Fruit fly (Drosophila melanogaster) whole organism, embryonic: ENCODE results near the gene SsRbeta.

Experiments
- CG11504 ChIP-seq: fragments of 200-800 bp; sonication (Bioruptor generic); optimal IDR thresholded peaks from 3 replicates; lab custom pipeline; 2019; ENCODE audit warnings: missing biosample characterization, mild to moderate bottlenecking, missing genetic modification characterization, moderate library complexity
- CG12236 ChIP-seq: fragments of 200-800 bp; sonication (Bioruptor generic); optimal IDR thresholded peaks from 2 replicates; lab custom pipeline; 2016; ENCODE audit warnings: missing biosample characterization, missing genetic modification characterization
- CG12299 ChIP-seq: fragments of 200-800 bp; sonication (Bioruptor generic); optimal IDR thresholded peaks from 2 replicates; lab custom pipeline; 2018; ENCODE audit warnings: missing biosample characterization, mild to moderate bottlenecking, missing genetic modification characterization
- CG12769 ChIP-seq: fragments of 200-800 bp; sonication (Bioruptor generic); optimal IDR thresholded peaks from 2 replicates; lab custom pipeline; 2019; ENCODE audit warnings: missing biosample characterization, mild to moderate bottlenecking, missing genetic modification characterization, moderate library complexity
- CG13296 ChIP-seq: fragments of 200-800 bp; sonication (Bioruptor generic); optimal IDR thresholded peaks from 3 replicates; lab custom pipeline; 2018; ENCODE audit warnings: missing biosample characterization, mild to moderate bottlenecking, missing genetic modification characterization
- CG14860 ChIP-seq: fragments of 200-800 bp; sonication (Bioruptor generic); IDR thresholded peaks from 3 replicates; pipeline ENCODE4 v1.3.6; 2022; ENCODE audit warnings: missing biosample characterization, missing genetic modification characterization; ENCODE audit not compliant: partially characterized antibody
- CG15479 ChIP-seq: fragments of 200-800 bp; sonication (Bioruptor generic); optimal IDR thresholded peaks from 3 replicates; lab custom pipeline; 2019; ENCODE audit warnings: missing biosample characterization, mild to moderate bottlenecking, missing genetic modification characterization, moderate library complexity
- CG16863 ChIP-seq: fragments of 200-800 bp; sonication (Bioruptor generic); optimal IDR thresholded peaks from 3 replicates; lab custom pipeline; 2016; ENCODE audit warnings: missing biosample characterization, missing genetic modification characterization
- CG17186 ChIP-seq: fragments of 200-800 bp; sonication (Bioruptor generic); optimal IDR thresholded peaks from 3 replicates; lab custom pipeline; 2017; ENCODE audit warnings: missing biosample characterization, missing genetic modification reagents, missing genetic modification characterization
- CG18764 ChIP-seq: fragments of 200-800 bp; sonication (Bioruptor generic); optimal IDR thresholded peaks from 3 replicates; lab custom pipeline; 2016; ENCODE audit warnings: missing biosample characterization, missing genetic modification characterization
- CG3281 ChIP-seq: fragments of 200-800 bp; sonication (Bioruptor generic); optimal IDR thresholded peaks from 3 replicates; lab custom pipeline; 2017; ENCODE audit warnings: missing biosample characterization, mild to moderate bottlenecking, missing genetic modification characterization
- CG34376 ChIP-seq: fragments of 200-800 bp; sonication (Bioruptor generic); optimal IDR thresholded peaks from 2 replicates; lab custom pipeline; 2018; ENCODE audit warnings: missing biosample characterization, mild to moderate bottlenecking, missing genetic modification characterization
- CG4404 ChIP-seq: fragments of 200-800 bp; sonication (Bioruptor generic); IDR thresholded peaks from 2 replicates; pipeline ENCODE4 v1.3.6; 2022; ENCODE audit warnings: missing biosample characterization, missing genetic modification characterization
- CG4617 ChIP-seq: fragments of 200-800 bp; sonication (Bioruptor generic); optimal IDR thresholded peaks from 3 replicates; lab custom pipeline; 2016; ENCODE audit warnings: missing biosample characterization, missing genetic modification characterization, borderline replicate concordance
- CG5953 ChIP-seq: fragments of 200-800 bp; sonication (Bioruptor generic); IDR thresholded peaks from 2 replicates; pipeline ENCODE4 v1.3.6; 2022; ENCODE audit warnings: missing biosample characterization, missing genetic modification characterization
- Camta ChIP-seq: fragments of 200-800 bp; sonication (Bioruptor generic); optimal IDR thresholded peaks from 2 replicates; lab custom pipeline; 2016; ENCODE audit warnings: missing biosample characterization, missing genetic modification characterization
- Dek ChIP-seq: fragments of 200-800 bp; sonication (Bioruptor generic); optimal IDR thresholded peaks from 3 replicates; lab custom pipeline; 2019; ENCODE audit warnings: missing biosample characterization, mild to moderate bottlenecking, missing genetic modification characterization, moderate library complexity
- Dip2 ChIP-seq: fragments of 200-800 bp; sonication (Bioruptor generic); IDR thresholded peaks from 2 replicates; pipeline ENCODE4 v1.3.6; 2022; ENCODE audit warnings: missing biosample characterization, missing genetic modification characterization
- Dp ChIP-seq: fragments of 200-800 bp; sonication (Bioruptor generic); optimal IDR thresholded peaks from 2 replicates; lab custom pipeline; 2018; ENCODE audit warnings: missing biosample characterization, mild to moderate bottlenecking, missing genetic modification characterization, moderate library complexity
- Hr51 ChIP-seq, 2 experiments: fragments of 200-800 bp; sonication (Bioruptor generic); optimal IDR thresholded peaks; 2 replicates in 1 of 2; 3 replicates in 1 of 2; lab custom pipeline; 2016 to 2018; ENCODE audit warnings: missing biosample characterization in 2 of 2, missing genetic modification characterization in 2 of 2, mild to moderate bottlenecking in 1 of 2, moderate library complexity in 1 of 2
- Lhr ChIP-seq: fragments of 200-800 bp; sonication (Bioruptor generic); optimal IDR thresholded peaks from 3 replicates; lab custom pipeline; 2017; ENCODE audit warnings: mild to moderate bottlenecking, missing biosample characterization, missing genetic modification reagents, missing genetic modification characterization
- Lim3 ChIP-seq: fragments of 200-800 bp; sonication (Bioruptor generic); IDR thresholded peaks from 2 replicates; pipeline ENCODE4 v1.3.6; 2022; ENCODE audit warnings: missing biosample characterization, missing genetic modification characterization
- Med ChIP-seq: fragments of 200-800 bp; sonication (Bioruptor generic); peaks from one replicate; lab custom pipeline; 2016; ENCODE audit warnings: missing biosample characterization, missing genetic modification characterization, mild to moderate bottlenecking, inconsistent platforms, moderate library complexity
- Tbp ChIP-seq: fragments of >200 bp; optimal IDR thresholded peaks from 2 replicates; lab custom pipeline; 2018; ENCODE audit warnings: missing biosample characterization, missing genetic modification characterization
- Xrp1 ChIP-seq: fragments of 200-800 bp; sonication (Bioruptor generic); IDR thresholded peaks from 2 replicates; pipeline ENCODE4 v1.3.6; 2022; ENCODE audit warnings: missing biosample characterization, missing genetic modification characterization
- aop ChIP-seq: fragments of 200-800 bp; sonication (Bioruptor generic); IDR thresholded peaks from 2 replicates; pipeline ENCODE4 v1.3.6; 2022; ENCODE audit warnings: missing biosample characterization, missing genetic modification characterization
- ase ChIP-seq: fragments of 200-800 bp; sonication (Bioruptor generic); IDR thresholded peaks from 3 replicates; pipeline ENCODE4 v1.3.6; 2022; ENCODE audit warnings: missing biosample characterization, missing genetic modification characterization
- ato ChIP-seq: fragments of 200-800 bp; sonication (Bioruptor generic); IDR thresholded peaks from 2 replicates; pipeline ENCODE4 v1.3.6; 2022; ENCODE audit warnings: missing biosample characterization, missing genetic modification characterization; ENCODE audit not compliant: partially characterized antibody
- az2 ChIP-seq: fragments of 200-800 bp; sonication (Bioruptor generic); optimal IDR thresholded peaks from 3 replicates; lab custom pipeline; 2016; ENCODE audit warnings: missing biosample characterization, missing genetic modification characterization
- bowl ChIP-seq: fragments of 200-800 bp; sonication (Bioruptor generic); IDR thresholded peaks from 2 replicates; pipeline ENCODE4 v1.3.6; 2022; ENCODE audit warnings: missing biosample characterization, missing genetic modification characterization
- chinmo ChIP-seq: fragments of 200-800 bp; sonication (Bioruptor generic); IDR thresholded peaks from 4 replicates; pipeline ENCODE4 v1.3.6; 2022; ENCODE audit warnings: missing biosample characterization, missing genetic modification characterization; ENCODE audit not compliant: partially characterized antibody
- dmrt99B ChIP-seq: fragments of 200-800 bp; sonication (Bioruptor generic); optimal IDR thresholded peaks from 2 replicates; lab custom pipeline; 2018; ENCODE audit warnings: missing biosample characterization, mild to moderate bottlenecking, missing genetic modification characterization, moderate library complexity
- emc ChIP-seq: fragments of 200-800 bp; sonication (Bioruptor generic); optimal IDR thresholded peaks from 2 replicates; lab custom pipeline; 2016; ENCODE audit warnings: missing biosample characterization, missing genetic modification characterization
- eve ChIP-seq, 2 experiments: fragments of >200 bp; optimal IDR thresholded peaks; 2 replicates each; lab custom pipeline; 2017; ENCODE audit warnings: missing biosample characterization in 2 of 2, missing genetic modification characterization in 2 of 2
- ewg ChIP-seq: fragments of 200-800 bp; sonication (Bioruptor generic); optimal IDR thresholded peaks from 3 replicates; lab custom pipeline; 2017; ENCODE audit warnings: mild to moderate bottlenecking, missing biosample characterization, missing genetic modification reagents, missing genetic modification characterization
- gem ChIP-seq: fragments of 200-800 bp; sonication (Bioruptor generic); optimal IDR thresholded peaks from 2 replicates; lab custom pipeline; 2019; ENCODE audit warnings: missing biosample characterization, mild to moderate bottlenecking, missing genetic modification characterization, moderate library complexity
- gsb ChIP-seq: fragments of 200-800 bp; sonication (Bioruptor generic); IDR thresholded peaks from 2 replicates; pipeline ENCODE4 v1.3.6; 2022; ENCODE audit warnings: missing biosample characterization, missing genetic modification characterization
- gsb-n ChIP-seq: fragments of 200-800 bp; sonication (Bioruptor generic); optimal IDR thresholded peaks from 3 replicates; lab custom pipeline; 2018; ENCODE audit warnings: missing biosample characterization, mild to moderate bottlenecking, missing genetic modification characterization
- ham ChIP-seq: fragments of 200-800 bp; sonication (Bioruptor generic); IDR thresholded peaks from 2 replicates; pipeline ENCODE4 v1.3.6; 2022; ENCODE audit warnings: missing biosample characterization, missing genetic modification characterization
- lilli ChIP-seq: fragments of 200-800 bp; sonication (Bioruptor generic); optimal IDR thresholded peaks from 3 replicates; lab custom pipeline; 2016; ENCODE audit warnings: missing biosample characterization, missing genetic modification characterization
- maf-S ChIP-seq: fragments of 200-800 bp; sonication (Bioruptor generic); optimal IDR thresholded peaks from 2 replicates; lab custom pipeline; 2016; ENCODE audit warnings: missing biosample characterization, missing genetic modification characterization
- nerfin-2 ChIP-seq: fragments of 200-800 bp; sonication (Bioruptor generic); IDR thresholded peaks from 2 replicates; pipeline ENCODE4 v1.3.6; 2022; ENCODE audit warnings: missing biosample characterization, missing genetic modification characterization; ENCODE audit not compliant: partially characterized antibody
- nom ChIP-seq: fragments of 200-800 bp; sonication (Bioruptor generic); optimal IDR thresholded peaks from 2 replicates; lab custom pipeline; 2017; ENCODE audit warnings: missing biosample characterization, missing genetic modification characterization, mild to moderate bottlenecking, moderate library complexity, missing genetic modification reagents
- sens ChIP-seq: fragments of 200-800 bp; sonication (Bioruptor generic); peaks from one replicate; lab custom pipeline; 2016; ENCODE audit warnings: missing biosample characterization, missing genetic modification characterization
- sqz ChIP-seq: fragments of 200-800 bp; sonication (Bioruptor generic); optimal IDR thresholded peaks from 3 replicates; lab custom pipeline; 2018; ENCODE audit warnings: missing biosample characterization, mild to moderate bottlenecking, missing genetic modification characterization
- ssp ChIP-seq: fragments of 200-800 bp; sonication (Bioruptor generic); IDR thresholded peaks from 2 replicates; pipeline ENCODE4 v1.3.6; 2022; ENCODE audit warnings: missing biosample characterization, missing genetic modification characterization
- stwl ChIP-seq: fragments of 200-800 bp; sonication (Bioruptor generic); optimal IDR thresholded peaks from 3 replicates; lab custom pipeline; 2018; ENCODE audit warnings: missing biosample characterization, mild to moderate bottlenecking, missing genetic modification characterization, moderate library complexity
- trem ChIP-seq: fragments of 200-800 bp; optimal IDR thresholded peaks from 3 replicates; lab custom pipeline; 2019; ENCODE audit warnings: missing biosample characterization, mild to moderate bottlenecking, missing genetic modification characterization, moderate library complexity
- unc-4 ChIP-seq: fragments of 200-800 bp; sonication (Bioruptor generic); IDR thresholded peaks from 2 replicates; pipeline ENCODE4 v1.3.6; 2022; ENCODE audit warnings: missing biosample characterization, missing genetic modification characterization; ENCODE audit not compliant: partially characterized antibody
- vfl ChIP-seq: fragments of 200-800 bp; sonication (Bioruptor generic); optimal IDR thresholded peaks from 2 replicates; lab custom pipeline; 2016; ENCODE audit warnings: missing biosample characterization, missing genetic modification characterization

Gene SsRbeta

dm6 chr3L:16128481-16128972, 890 bp upstream of the SsRbeta start, which contains the start of gene Pgm1 (continued):
- TF ChIP-seq gsb (GFP tag; lab: Robert Waterston, UW) (peak; percentile 50; the same call in 1 of the 2 replicates), CG12769 (tag; lab: Kevin White, UChicago) (peak; percentile 97), sens (GFP tag; lab: Kevin White, UChicago) (peak; percentile 99), CG14860 (GFP tag; lab: Robert Waterston, UW) (no peak), aop (no peak), CG17186 (GFP tag; lab: Kevin White, UChicago) (peak; percentile 46), Xrp1 (GFP tag; lab: Robert Waterston, UW) (peak; percentile 84), Lim3 (peak; percentile 21; the same call in 1 of the 2 replicates), Med (GFP tag; lab: Kevin White, UChicago) (peak; percentile 98), Camta (GFP tag; lab: Kevin White, UChicago) (peak; percentile 85), lilli (GFP tag; lab: Kevin White, UChicago) (peak; percentile 94), ham (GFP tag; lab: Robert Waterston, UW) (no peak), CG11504 (tag; lab: Kevin White, UChicago) (peak; percentile 76), ewg (peak; percentile 44), gsb-n (no peak), Dek (tag; lab: Kevin White, UChicago) (peak; percentile 68), CG4617 (GFP tag; lab: Kevin White, UChicago) (peak; percentile 84), CG12236 (GFP tag; lab: Kevin White, UChicago) (peak; percentile 81), chinmo (GFP tag; lab: Robert Waterston, UW) (0 out of 4 replicates have a peak, but pooled peaks have one; percentile 24), Hr51 (GFP tag; optimal IDR thresholded peaks at IDR 0.05; lab: Kevin White, UChicago) (peak in 1 of 2 experiments; percentile 84), eve (GFP tag; optimal IDR thresholded peaks at IDR 0.05; lab: Kevin White, UChicago) (no peak), Dip2 (GFP tag; lab: Robert Waterston, UW) (0 out of 2 replicates have a peak, but pooled peaks have one; percentile 22), stwl (tag; lab: Kevin White, UChicago) (peak; percentile 15), ase (GFP tag; lab: Robert Waterston, UW) (peak; percentile 28; the same call in 1 of the 3 replicates), vfl (GFP tag; lab: Kevin White, UChicago) (peak; percentile 84), gem (tag; lab: Kevin White, UChicago) (no peak), Tbp (no peak), ssp (no peak; the same call in 1 of the 2 replicates), CG16863 (GFP tag; lab: Kevin White, UChicago) (peak; percentile 92), CG12299 (tag; lab: Kevin White, UChicago) (peak; percentile 69), ato (GFP tag; lab: Robert Waterston, UW) (no peak), CG34376 (GFP tag; lab: Kevin White, UChicago) (peak; percentile 98), CG13296 (GFP tag; lab: Kevin White, UChicago) (peak; percentile 86), Dp (GFP tag; lab: Kevin White, UChicago) (no peak), az2 (peak; percentile 83), bowl (GFP tag; lab: Robert Waterston, UW) (no peak), CG3281 (peak; percentile 88), CG5953 (GFP tag; lab: Robert Waterston, UW) (peak; percentile 60; the same call in 1 of the 2 replicates), maf-S (peak; percentile 88), Lhr (GFP tag; lab: Kevin White, UChicago) (no peak), emc (GFP tag; lab: Kevin White, UChicago) (peak; percentile 61), dmrt99B (tag; lab: Kevin White, UChicago) (no peak), nerfin-2 (GFP tag; lab: Robert Waterston, UW) (no peak), sqz (GFP tag; lab: Kevin White, UChicago) (no peak), CG4404 (GFP tag; lab: Robert Waterston, UW) (peak; percentile 37), trem (tag; lab: Kevin White, UChicago) (peak; percentile 54), CG18764 (GFP tag; lab: Kevin White, UChicago) (peak; percentile 74), unc-4 (GFP tag; lab: Robert Waterston, UW) (no peak), nom (peak; percentile 83), CG15479 (GFP tag; lab: Kevin White, UChicago) (peak; percentile 75)
